Worm (Caenorhabditis elegans) whole organism, L4 larva: Measurements from ENCODE around the gene srsx-15.

Experiments
- R02D3.7 ChIP-seq: fragments of 150-350 bp; sonication (generic microtip); optimal IDR thresholded peaks from 3 replicates; lab custom pipeline; 2014; ENCODE audit warnings: missing biosample characterization, missing genetic modification characterization
- ama-1 ChIP-seq: fragments of 150-350 bp; optimal IDR thresholded peaks from 2 replicates; lab custom pipeline; 2014; ENCODE audit warnings: inconsistent platforms, mixed read lengths
- ceh-44 ChIP-seq: fragments of 200-800 bp; sonication (Bioruptor generic); IDR thresholded peaks from 2 replicates; pipeline ENCODE4 v1.3.6; 2022; ENCODE audit warnings: missing genetic modification reagents, missing genetic modification characterization, missing compliant biosample characterization
- ces-1 ChIP-seq: fragments of 150-350 bp; sonication (generic microtip); optimal IDR thresholded peaks from 4 replicates; lab custom pipeline; 2014; ENCODE audit warnings: missing biosample characterization, missing genetic modification reagents, missing genetic modification characterization
- dmd-6 ChIP-seq: fragments of 200-800 bp; sonication (Bioruptor generic); IDR thresholded peaks from 2 replicates; pipeline ENCODE4 v1.3.6; 2022; ENCODE audit warnings: missing genetic modification reagents, missing genetic modification characterization, missing compliant biosample characterization
- fos-1 ChIP-seq: fragments of 150-350 bp; optimal IDR thresholded peaks from 2 replicates; lab custom pipeline; 2014; ENCODE audit warnings: missing biosample characterization, missing genetic modification characterization
- jun-1 ChIP-seq: fragments of 150-350 bp; optimal IDR thresholded peaks from 2 replicates; lab custom pipeline; 2014; ENCODE audit warnings: missing biosample characterization, missing genetic modification reagents, missing genetic modification characterization
- lin-38 ChIP-seq: fragments of 200-800 bp; sonication (Bioruptor generic); IDR thresholded peaks from 2 replicates; pipeline ENCODE4 v1.3.6; 2022; ENCODE audit warnings: missing genetic modification reagents, missing genetic modification characterization, missing compliant biosample characterization
- nhr-25 ChIP-seq: sonication (generic microtip); optimal IDR thresholded peaks from 2 replicates; lab custom pipeline; 2017; ENCODE audit warnings: missing genetic modification characterization, mild to moderate bottlenecking, missing compliant biosample characterization, antibody characterized with exemption, moderate library complexity, borderline replicate concordance; ENCODE audit not compliant: insufficient read depth
- snpc-4 ChIP-seq: fragments of 150-350 bp; optimal IDR thresholded peaks from 2 replicates; lab custom pipeline; 2014; ENCODE audit warnings: missing biosample characterization, missing genetic modification characterization
- unc-39 ChIP-seq: sonication (generic microtip); optimal IDR thresholded peaks from 2 replicates; lab custom pipeline; 2017; ENCODE audit warnings: missing biosample characterization, missing genetic modification characterization

DNA sequence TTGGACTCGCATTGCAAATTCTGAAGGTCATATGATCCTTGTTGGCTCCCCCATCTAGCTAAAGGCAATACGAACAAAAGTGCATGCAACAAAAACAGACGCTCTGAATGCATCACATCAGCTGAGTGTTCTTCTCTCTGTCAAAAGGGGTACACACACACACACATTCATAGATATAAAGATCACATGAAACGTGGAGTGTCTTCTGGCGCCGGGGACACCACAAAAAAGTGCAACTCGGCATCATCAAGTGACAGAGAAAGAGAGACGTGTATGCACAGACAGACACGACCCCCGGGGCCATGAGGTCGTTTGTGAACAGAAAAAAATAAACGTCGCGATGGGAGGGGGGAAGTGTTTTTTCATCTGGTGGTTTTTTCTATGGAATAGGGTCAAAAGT is 16.3 kb downstream of the srsx-15 start:
- TF ChIP-seq ama-1 (lab: Kevin White, UChicago) (peak; percentile 61), snpc-4 (tag; lab: Kevin White, UChicago) (no peak), unc-39 (tag; lab: Kevin White, UChicago) (no peak), jun-1 (peak; percentile 13), ces-1 (GFP tag; lab: Kevin White, UChicago) (no peak), dmd-6 (peak; percentile 65), R02D3.7 (tag; lab: Kevin White, UChicago) (no peak), fos-1 (tag; lab: Kevin White, UChicago) (no peak), lin-38 (GFP tag; lab: Robert Waterston, UW) (peak; percentile 46), ceh-44 (peak; percentile 44; the same call in 1 of the 2 replicates), nhr-25 (tag; lab: Kevin White, UChicago) (peak; percentile 59)
